Worm (Caenorhabditis elegans): ENCODE data around the gene C17F4.8.

ce11 chrII:3245836-3246235 lies 11.2 kb upstream of the C17F4.8 start, which contains the start of gene C17F4.7:
- no peak for TF ChIP-seq nfya-1 (tag; optimal IDR thresholded peaks at IDR 0.05)
- TF ChIP-seq ceh-30 (tag; optimal IDR thresholded peaks at IDR 0.05), result no peak
- TF ChIP-seq unc-42 (tag; optimal IDR thresholded peaks at IDR 0.05), result no peak
- TF ChIP-seq ama-1 (optimal IDR thresholded peaks at IDR 0.05), result no peak
- TF ChIP-seq rnt-1 (tag; optimal IDR thresholded peaks at IDR 0.05), result no peak
- TF ChIP-seq ceh-9 (tag; optimal IDR thresholded peaks at IDR 0.05), result no peak

Measured in whole organism, late embryonic.